Worm (Caenorhabditis elegans): Measurements from ENCODE around the gene smg-8.

ce11 chrII:14408312-14408711 is 32.9 kb upstream of the smg-8 start, which contains the start of gene F26H11.4:
- TF ChIP-seq flt-1 (GFP tag; IDR thresholded peaks at IDR 0.05) (no peak), ref-1 (GFP tag; conservative IDR thresholded peaks at IDR 0.05) (no peak), T22C8.4 (GFP tag; IDR thresholded peaks at IDR 0.05) (no peak), tab-1 (GFP tag; IDR thresholded peaks at IDR 0.05) (no peak), klf-2 (GFP tag; conservative IDR thresholded peaks at IDR 0.05) (no peak), cog-1 (tag; optimal IDR thresholded peaks at IDR 0.05) (no peak), med-1 (GFP tag; optimal IDR thresholded peaks at IDR 0.05; ENCODE audit: insufficient read depth) (no peak), ztf-23 (GFP tag; IDR thresholded peaks at IDR 0.05) (no peak)

Measured in whole organism, midembryonic.